Worm (Caenorhabditis elegans) whole organism, L1 larva: ENCODE data around the gene imb-2.
A peak's percentile ranks its signal among the peaks of the same experiment; 100 is the strongest.

Experiments
- C34B4.2 ChIP-seq: sonication (generic microtip); optimal IDR thresholded peaks from 2 replicates; lab custom pipeline; 2017; ENCODE audit warnings: mild to moderate bottlenecking, missing genetic modification characterization, missing compliant biosample characterization
- F16B12.6 ChIP-seq: fragments of 150-350 bp; optimal IDR thresholded peaks from 2 replicates; lab custom pipeline; 2014; ENCODE audit warnings: missing biosample characterization, missing genetic modification characterization
- Y116A8C.19 ChIP-seq: sonication (generic microtip); optimal IDR thresholded peaks from 2 replicates; lab custom pipeline; 2016; ENCODE audit warnings: missing compliant biosample characterization, missing genetic modification characterization, borderline replicate concordance
- alr-1 ChIP-seq: fragments of 200-800 bp; sonication (Bioruptor generic); optimal IDR thresholded peaks from 2 replicates; lab custom pipeline; 2018; ENCODE audit warnings: borderline replicate concordance, mild to moderate bottlenecking, missing genetic modification characterization, missing compliant biosample characterization
- blmp-1 ChIP-seq: fragments of 150-350 bp; optimal IDR thresholded peaks from 2 replicates; lab custom pipeline; 2014; ENCODE audit warnings: missing biosample characterization, missing genetic modification characterization
- ceh-8 ChIP-seq: fragments of 200-800 bp; sonication (Bioruptor generic); optimal IDR thresholded peaks from 2 replicates; lab custom pipeline; 2018; ENCODE audit warnings: mild to moderate bottlenecking, missing genetic modification characterization, moderate library complexity, missing compliant biosample characterization
- ceh-82 ChIP-seq, 3 experiments: fragments of 150-350 bp in 1 of 3; sonication (generic microtip) in 2 of 3; optimal IDR thresholded peaks; 2 replicates each; lab custom pipeline; 2014 to 2017; ENCODE audit warnings: missing biosample characterization in 3 of 3, missing genetic modification characterization in 3 of 3
- ceh-88 ChIP-seq: fragments of 200-800 bp; sonication (Bioruptor generic); IDR thresholded peaks from 2 replicates; pipeline ENCODE4 v1.3.6; 2022; ENCODE audit warnings: missing genetic modification characterization, missing compliant biosample characterization
- ceh-90 ChIP-seq: sonication (generic microtip); optimal IDR thresholded peaks from 2 replicates; lab custom pipeline; 2016; ENCODE audit warnings: missing genetic modification characterization, missing compliant biosample characterization
- ces-1 ChIP-seq: fragments of 150-350 bp; optimal IDR thresholded peaks from 2 replicates; lab custom pipeline; 2014; ENCODE audit warnings: missing biosample characterization, missing genetic modification reagents, missing genetic modification characterization
- efl-1 ChIP-seq, 4 experiments: fragments of 150-350 bp; optimal IDR thresholded peaks in 3 of 4; peaks in 1 of 4; 1 replicate in 1 of 4; 2 replicates in 3 of 4; lab custom pipeline; 2014; ENCODE audit warnings: missing biosample characterization in 2 of 4, missing genetic modification characterization in 2 of 4, missing genetic modification reagents in 2 of 4
- egl-27 ChIP-seq, 2 experiments: fragments of 150-350 bp in 1 of 2; sonication (generic microtip); optimal IDR thresholded peaks; 3 replicates each; lab custom pipeline; 2017 to 2018; ENCODE audit warnings: missing biosample characterization in 2 of 2, missing genetic modification characterization in 2 of 2, missing genetic modification reagents in 2 of 2
- elt-2 ChIP-seq: sonication (generic microtip); optimal IDR thresholded peaks from 2 replicates; lab custom pipeline; 2016; ENCODE audit warnings: missing genetic modification characterization, mild to moderate bottlenecking, inconsistent platforms, missing compliant biosample characterization, missing genetic modification reagents
- elt-3 ChIP-seq, 6 experiments: fragments of 150-350 bp in 1 of 6; sonication (generic microtip); optimal IDR thresholded peaks; 2 replicates each; lab custom pipeline; 2017 to 2018; ENCODE audit warnings: missing biosample characterization in 6 of 6, missing genetic modification characterization in 6 of 6, inconsistent platforms in 1 of 6
- fkh-10 ChIP-seq: sonication (generic microtip); optimal IDR thresholded peaks from 2 replicates; lab custom pipeline; 2017; ENCODE audit warnings: missing biosample characterization, missing genetic modification reagents, missing genetic modification characterization
- fkh-4 ChIP-seq: sonication (generic microtip); optimal IDR thresholded peaks from 2 replicates; lab custom pipeline; 2016; ENCODE audit warnings: missing compliant biosample characterization, missing genetic modification characterization, borderline replicate concordance
- fos-1 ChIP-seq: fragments of 150-350 bp; optimal IDR thresholded peaks from 2 replicates; lab custom pipeline; 2014; ENCODE audit warnings: missing biosample characterization, missing genetic modification characterization
- lin-15B ChIP-seq: fragments of 150-350 bp; sonication (generic microtip); optimal IDR thresholded peaks from 3 replicates; lab custom pipeline; 2014; ENCODE audit warnings: missing biosample characterization, missing genetic modification characterization
- lin-39 ChIP-seq: fragments of 150-350 bp; optimal IDR thresholded peaks from 2 replicates; lab custom pipeline; 2014; ENCODE audit warnings: missing biosample characterization, missing genetic modification reagents, missing genetic modification characterization
- lir-3 ChIP-seq: sonication (generic microtip); optimal IDR thresholded peaks from 2 replicates; lab custom pipeline; 2016; ENCODE audit warnings: mild to moderate bottlenecking, missing genetic modification characterization, moderate library complexity, missing compliant biosample characterization; ENCODE audit not compliant: poor library complexity
- lsy-2 ChIP-seq, 2 experiments: fragments of 150-350 bp; optimal IDR thresholded peaks; 2 replicates each; lab custom pipeline; 2014; ENCODE audit warnings: missing biosample characterization in 2 of 2, missing genetic modification characterization in 2 of 2
- mab-9 ChIP-seq: fragments of 200-800 bp; sonication (Bioruptor generic); IDR thresholded peaks from 2 replicates; pipeline ENCODE4 v1.3.6; 2022; ENCODE audit warnings: missing genetic modification reagents, missing genetic modification characterization, missing compliant biosample characterization
- mdl-1 ChIP-seq, 2 experiments: fragments of 150-350 bp; optimal IDR thresholded peaks; 2 replicates each; lab custom pipeline; 2014 to 2017; ENCODE audit warnings: missing biosample characterization in 2 of 2, missing genetic modification characterization in 2 of 2, inconsistent platforms in 1 of 2
- mef-2 ChIP-seq: fragments of 150-350 bp; optimal IDR thresholded peaks from 2 replicates; lab custom pipeline; 2014; ENCODE audit warnings: missing biosample characterization, missing genetic modification characterization
- mep-1 ChIP-seq: fragments of 150-350 bp; optimal IDR thresholded peaks from 2 replicates; lab custom pipeline; 2014; ENCODE audit warnings: missing biosample characterization, missing genetic modification characterization
- nhr-12 ChIP-seq: sonication (generic microtip); optimal IDR thresholded peaks from 2 replicates; lab custom pipeline; 2017; ENCODE audit warnings: missing biosample characterization, missing genetic modification characterization
- nhr-19 ChIP-seq: fragments of 200-800 bp; sonication (Bioruptor generic); conservative IDR thresholded peaks from 2 replicates; pipeline ENCODE4 v1.3.6; 2022; ENCODE audit warnings: missing genetic modification characterization, missing compliant biosample characterization
- nhr-20 ChIP-seq: sonication (generic microtip); optimal IDR thresholded peaks from 2 replicates; lab custom pipeline; 2016; ENCODE audit warnings: mild to moderate bottlenecking, missing genetic modification characterization, missing compliant biosample characterization
- nhr-28 ChIP-seq: fragments of 150-350 bp; optimal IDR thresholded peaks from 2 replicates; lab custom pipeline; 2014; ENCODE audit warnings: missing biosample characterization, missing genetic modification characterization
- nhr-71 ChIP-seq: sonication (generic microtip); optimal IDR thresholded peaks from 2 replicates; lab custom pipeline; 2016; ENCODE audit warnings: mild to moderate bottlenecking, missing genetic modification characterization, moderate library complexity, missing compliant biosample characterization
- pag-3 ChIP-seq: sonication (generic microtip); optimal IDR thresholded peaks from 2 replicates; lab custom pipeline; 2017; ENCODE audit warnings: missing genetic modification characterization, mild to moderate bottlenecking, missing compliant biosample characterization, antibody characterized with exemption, borderline replicate concordance; ENCODE audit not compliant: insufficient read depth
- pax-3 ChIP-seq: fragments of 200-800 bp; sonication (Bioruptor generic); optimal IDR thresholded peaks from 2 replicates; lab custom pipeline; 2018; ENCODE audit warnings: mild to moderate bottlenecking, missing genetic modification characterization, moderate library complexity, missing compliant biosample characterization
- pqm-1 ChIP-seq: sonication (generic microtip); optimal IDR thresholded peaks from 3 replicates; lab custom pipeline; 2017; ENCODE audit warnings: missing biosample characterization, missing genetic modification characterization
- rnt-1 ChIP-seq: sonication (generic microtip); optimal IDR thresholded peaks from 2 replicates; lab custom pipeline; 2016; ENCODE audit warnings: mild to moderate bottlenecking, missing genetic modification characterization, moderate library complexity, missing compliant biosample characterization
- skn-1 ChIP-seq: fragments of 150-350 bp; optimal IDR thresholded peaks from 2 replicates; lab custom pipeline; 2014; ENCODE audit warnings: missing biosample characterization, missing genetic modification characterization
- snpc-4 ChIP-seq: fragments of 150-350 bp; optimal IDR thresholded peaks from 2 replicates; lab custom pipeline; 2014; ENCODE audit warnings: missing biosample characterization, missing genetic modification characterization
- snu-23 ChIP-seq: sonication (generic microtip); optimal IDR thresholded peaks from 2 replicates; lab custom pipeline; 2016; ENCODE audit warnings: missing genetic modification characterization, missing compliant biosample characterization
- sptf-1 ChIP-seq: fragments of 150-350 bp; optimal IDR thresholded peaks from 2 replicates; lab custom pipeline; 2014; ENCODE audit warnings: missing biosample characterization, missing genetic modification characterization
- swsn-7 ChIP-seq: sonication (generic microtip); optimal IDR thresholded peaks from 2 replicates; lab custom pipeline; 2016; ENCODE audit warnings: missing genetic modification characterization, missing compliant biosample characterization
- tbx-2 ChIP-seq: sonication (generic microtip); optimal IDR thresholded peaks from 2 replicates; lab custom pipeline; 2016; ENCODE audit warnings: missing genetic modification characterization, missing compliant biosample characterization
- unc-98 ChIP-seq: fragments of 200-800 bp; sonication (Bioruptor generic); IDR thresholded peaks from 2 replicates; pipeline ENCODE4 v1.3.6; 2022; ENCODE audit warnings: missing genetic modification characterization, missing compliant biosample characterization
- vab-15 ChIP-seq: sonication (generic microtip); optimal IDR thresholded peaks from 2 replicates; lab custom pipeline; 2017; ENCODE audit warnings: missing genotype, mild to moderate bottlenecking, missing genetic modification characterization, missing compliant biosample characterization
- xbp-1 ChIP-seq: sonication (generic microtip); optimal IDR thresholded peaks from 2 replicates; lab custom pipeline; 2016; ENCODE audit warnings: missing genetic modification characterization, missing compliant biosample characterization
- zip-4 ChIP-seq: fragments of 200-800 bp; sonication (Bioruptor generic); optimal IDR thresholded peaks from 2 replicates; lab custom pipeline; 2018; ENCODE audit warnings: mild to moderate bottlenecking, missing genetic modification characterization, moderate library complexity, missing compliant biosample characterization
- ztf-11 ChIP-seq, 2 experiments: sonication (generic microtip); optimal IDR thresholded peaks; 2 replicates each; lab custom pipeline; 2016 to 2017; ENCODE audit warnings: missing genetic modification characterization in 2 of 2, missing biosample characterization in 1 of 2, missing compliant biosample characterization in 1 of 2

imb-2 gene

DNA sequence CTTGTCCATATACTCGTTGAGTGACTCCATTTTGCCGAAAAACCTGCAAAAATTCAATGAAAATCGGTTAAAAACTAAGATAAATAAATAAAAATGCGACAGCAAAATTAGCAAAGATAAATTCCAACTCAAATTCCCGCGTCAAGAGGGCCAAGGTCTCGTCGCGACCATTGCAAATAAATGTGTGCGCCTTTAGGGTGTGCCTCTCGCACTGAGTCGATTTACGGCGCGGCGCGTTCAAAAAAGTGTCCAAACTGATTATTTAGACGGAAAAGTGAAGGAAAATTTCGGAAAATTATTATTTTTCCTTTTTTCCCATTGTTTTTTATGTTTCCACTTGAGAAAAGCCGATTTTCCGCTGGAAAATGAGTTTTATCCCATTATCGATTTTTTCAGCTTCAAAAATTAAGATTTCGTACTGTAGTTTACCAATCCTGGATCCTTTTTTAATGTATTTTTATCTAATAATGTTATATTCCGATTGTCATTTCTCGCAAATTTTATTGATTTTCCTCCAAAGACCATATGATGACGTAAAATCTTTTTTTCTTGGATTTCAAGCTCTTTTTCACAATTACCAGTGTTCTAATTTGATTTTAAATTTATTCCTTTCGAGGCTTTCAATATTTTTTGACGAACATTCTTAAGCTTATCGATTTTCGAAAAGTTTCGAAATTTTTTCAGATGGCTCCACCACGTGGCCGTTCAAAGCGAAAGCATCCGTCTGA lies 24.7 kb downstream of the imb-2 start, which contains the start of the genes kbp-3 and nurf-1 (continued):
- TF ChIP-seq ceh-8 (GFP tag; lab: Kevin White, UChicago), result no peak
- TF ChIP-seq fos-1 (tag; lab: Kevin White, UChicago), result no peak
- peak; percentile 31 for TF ChIP-seq rnt-1 (tag; lab: Kevin White, UChicago)
- TF ChIP-seq pag-3 (tag; lab: Kevin White, UChicago), result no peak
- TF ChIP-seq snu-23, result peak; percentile 68
- no peak for TF ChIP-seq pqm-1 (tag; lab: Kevin White, UChicago)
- TF ChIP-seq lsy-2 (tag; optimal IDR thresholded peaks at IDR 0.05; lab: Kevin White, UChicago), result peak; percentile 56 to 89
- peak; percentile 57 for TF ChIP-seq nhr-71
- peak; percentile 47 for TF ChIP-seq nhr-20
- peak; percentile 65 for TF ChIP-seq lin-15B
- TF ChIP-seq mep-1 (tag; lab: Kevin White, UChicago), result peak; percentile 15
- 0 out of 2 replicates have a peak, but pooled peaks have one; percentile 13 for TF ChIP-seq ceh-88
- TF ChIP-seq mdl-1 (tag; optimal IDR thresholded peaks at IDR 0.05; lab: Kevin White, UChicago), result peak in 1 of 2 experiments; percentile 52
- no peak for TF ChIP-seq C34B4.2 (tag; lab: Kevin White, UChicago)
- TF ChIP-seq fkh-10 (GFP tag; lab: Kevin White, UChicago), result no peak
- TF ChIP-seq lin-39 (tag; lab: Kevin White, UChicago), result no peak
- TF ChIP-seq zip-4 (GFP tag; lab: Kevin White, UChicago), result no peak
- TF ChIP-seq xbp-1 (tag; lab: Kevin White, UChicago), result peak; percentile 38
- TF ChIP-seq swsn-7 (tag; lab: Kevin White, UChicago), result peak; percentile 14
- TF ChIP-seq nhr-12 (tag; lab: Kevin White, UChicago), result no peak
- TF ChIP-seq nhr-19 (GFP tag; lab: Robert Waterston, UW), result peak; percentile 30; the same call in 1 of the 2 replicates
- TF ChIP-seq egl-27 (tag; optimal IDR thresholded peaks at IDR 0.05; lab: Kevin White, UChicago), result no peak
- TF ChIP-seq Y116A8C.19 (tag; lab: Kevin White, UChicago), result no peak
- TF ChIP-seq F16B12.6 (tag; lab: Kevin White, UChicago), result peak; percentile 37
- no peak for TF ChIP-seq pax-3
- TF ChIP-seq ztf-11 (tag; optimal IDR thresholded peaks at IDR 0.05; lab: Kevin White, UChicago), result no peak

DNA sequence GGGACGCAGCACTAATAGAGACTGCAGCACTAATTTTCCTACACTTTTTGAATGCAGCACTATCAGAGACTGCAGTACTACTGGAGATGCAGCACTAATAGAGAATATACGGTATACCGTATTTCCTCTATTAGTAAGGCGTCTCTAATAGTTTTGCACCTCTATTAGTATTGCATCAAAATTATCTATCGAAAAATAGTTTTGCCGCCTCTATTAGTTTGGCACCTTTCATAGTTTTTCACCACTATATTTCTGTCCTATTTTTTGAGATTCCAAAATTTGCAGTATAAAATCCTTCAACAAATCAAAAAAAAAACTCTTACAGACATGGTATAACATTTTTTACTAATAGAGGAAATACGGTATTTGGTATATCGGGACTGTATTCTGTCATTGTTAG lies 28.3 kb downstream of the imb-2 start:
- TF ChIP-seq ceh-90 (tag; lab: Kevin White, UChicago), result no peak

DNA sequence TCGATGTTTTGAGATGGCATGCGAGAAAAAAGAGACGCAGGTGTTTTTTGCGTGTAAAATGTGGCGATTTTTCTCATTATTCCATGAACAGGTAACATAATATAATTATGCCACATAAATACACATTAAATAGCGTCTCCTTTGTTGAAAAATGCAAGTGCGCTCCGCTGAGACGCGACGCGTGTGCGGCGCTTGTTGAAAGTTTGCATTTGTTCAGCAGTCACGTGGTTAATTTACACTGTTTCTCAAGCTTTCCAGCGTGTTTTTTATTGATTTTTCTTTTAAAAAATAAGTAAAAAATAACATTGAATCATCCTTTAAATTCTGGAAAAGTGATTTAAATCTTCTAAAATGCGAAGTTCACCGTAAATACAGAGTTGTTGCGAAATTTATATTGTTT lies 34.1 kb downstream of the imb-2 start:
- TF ChIP-seq elt-2, result no peak
- TF ChIP-seq mef-2 (tag; lab: Kevin White, UChicago), result no peak
- peak; percentile 93 for TF ChIP-seq skn-1 (tag; lab: Kevin White, UChicago)
- TF ChIP-seq mdl-1 (tag; optimal IDR thresholded peaks at IDR 0.05; lab: Kevin White, UChicago), result peak; percentile 23 to 98
- peak; percentile 76 for TF ChIP-seq rnt-1 (tag; lab: Kevin White, UChicago)
- TF ChIP-seq mab-9, result no peak
- TF ChIP-seq nhr-20, result peak; percentile 91
- no peak for TF ChIP-seq nhr-28
- no peak for TF ChIP-seq Y116A8C.19 (tag; lab: Kevin White, UChicago)
- TF ChIP-seq ceh-82 (tag; optimal IDR thresholded peaks at IDR 0.05; lab: Kevin White, UChicago), result peak; percentile 64 to 91 (median 69)
- TF ChIP-seq sptf-1, result no peak
- TF ChIP-seq pag-3 (tag; lab: Kevin White, UChicago), result no peak
- peak; percentile 50 for TF ChIP-seq ceh-8 (GFP tag; lab: Kevin White, UChicago)
- TF ChIP-seq lsy-2 (tag; optimal IDR thresholded peaks at IDR 0.05; lab: Kevin White, UChicago), result peak; percentile 87 to 95
- TF ChIP-seq egl-27 (tag; optimal IDR thresholded peaks at IDR 0.05; lab: Kevin White, UChicago), result no peak
- peak; percentile 72 for TF ChIP-seq lir-3 (tag; lab: Kevin White, UChicago)
- TF ChIP-seq tbx-2 (tag; lab: Kevin White, UChicago), result peak; percentile 86
- peak; percentile 55 for TF ChIP-seq pax-3
- TF ChIP-seq alr-1 (tag; lab: Kevin White, UChicago), result no peak
- TF ChIP-seq efl-1 (optimal IDR thresholded peaks at IDR 0.05; lab: Kevin White, UChicago), result peak; percentile 87 to 90
- TF ChIP-seq efl-1 (GFP tag; optimal IDR thresholded peaks at IDR 0.05 in 1 of 2; lab: Kevin White, UChicago), result peak; percentile 84 to 98
- TF ChIP-seq snpc-4 (tag; lab: Kevin White, UChicago), result peak; percentile 84
- TF ChIP-seq vab-15 (tag; lab: Kevin White, UChicago), result no peak
- no peak for TF ChIP-seq ces-1 (GFP tag; lab: Kevin White, UChicago)
- peak; percentile 75 for TF ChIP-seq blmp-1 (tag; lab: Kevin White, UChicago)
- peak; percentile 64 for TF ChIP-seq fkh-10 (GFP tag; lab: Kevin White, UChicago)
- no peak for TF ChIP-seq unc-98 (GFP tag; lab: Robert Waterston, UW)
- peak in 2 of 6 experiments; percentile 45 to 93 for TF ChIP-seq elt-3 (tag; optimal IDR thresholded peaks at IDR 0.05; lab: Kevin White, UChicago)
- no peak for TF ChIP-seq fkh-4 (tag; lab: Kevin White, UChicago)
